Worm (Caenorhabditis elegans) whole organism, early embryonic: ENCODE results near the gene C49F5.13.
"Not testable (repeated sequence)": the region's sequence is repeated elsewhere in the genome, so short reads cannot be mapped to it uniquely, and the experiment has no call there.

Experiments used
- B0310.2 ChIP-seq: sonication (generic microtip); optimal IDR thresholded peaks from 2 replicates; lab custom pipeline; 2016; ENCODE audit warnings: mild to moderate bottlenecking, missing genetic modification characterization, missing compliant biosample characterization
- F13C5.2 ChIP-seq: sonication (generic microtip); optimal IDR thresholded peaks from 2 replicates; lab custom pipeline; 2017; ENCODE audit warnings: mild to moderate bottlenecking, missing genetic modification characterization, inconsistent platforms, missing compliant biosample characterization
- aly-1 ChIP-seq: sonication (generic microtip); optimal IDR thresholded peaks from 2 replicates; lab custom pipeline; 2016; ENCODE audit warnings: missing genetic modification characterization, missing compliant biosample characterization
- ama-1 ChIP-seq: fragments of 150-350 bp; optimal IDR thresholded peaks from 2 replicates; lab custom pipeline; 2014
- ceh-13 ChIP-seq: fragments of 200-800 bp; sonication (Bioruptor generic); optimal IDR thresholded peaks from 2 replicates; lab custom pipeline; 2018; ENCODE audit warnings: mild to moderate bottlenecking, missing genetic modification characterization, missing compliant biosample characterization
- ceh-36 ChIP-seq: sonication (generic microtip); optimal IDR thresholded peaks from 2 replicates; lab custom pipeline; 2016; ENCODE audit warnings: missing genetic modification characterization, inconsistent platforms, missing compliant biosample characterization
- ets-7 ChIP-seq: sonication (generic microtip); optimal IDR thresholded peaks from 2 replicates; lab custom pipeline; 2016; ENCODE audit warnings: missing genotype, missing genetic modification characterization, missing compliant biosample characterization
- flt-1 ChIP-seq: fragments of 200-800 bp; sonication (Bioruptor generic); IDR thresholded peaks from 2 replicates; pipeline ENCODE4 v1.3.6; 2022; ENCODE audit warnings: missing genetic modification characterization, missing compliant biosample characterization
- hmbx-1 ChIP-seq: sonication (generic microtip); optimal IDR thresholded peaks from 2 replicates; lab custom pipeline; 2016; ENCODE audit warnings: mild to moderate bottlenecking, missing genetic modification characterization, missing compliant biosample characterization
- hmg-4 ChIP-seq: fragments of 200-800 bp; sonication (Bioruptor generic); optimal IDR thresholded peaks from 2 replicates; lab custom pipeline; 2018; ENCODE audit warnings: mild to moderate bottlenecking, missing genetic modification characterization, missing compliant biosample characterization
- hnd-1 ChIP-seq: sonication (generic microtip); optimal IDR thresholded peaks from 2 replicates; lab custom pipeline; 2016; ENCODE audit warnings: missing genetic modification characterization, missing compliant biosample characterization
- pes-1 ChIP-seq: fragments of 200-800 bp; sonication (Bioruptor generic); IDR thresholded peaks from 2 replicates; pipeline ENCODE4 v1.3.6; 2022; ENCODE audit warnings: missing genetic modification reagents, missing genetic modification characterization, missing compliant biosample characterization
- scrt-1 ChIP-seq: fragments of 200-800 bp; sonication (Bioruptor generic); IDR thresholded peaks from 2 replicates; pipeline ENCODE4 v1.3.6; 2022; ENCODE audit warnings: missing genetic modification characterization, missing compliant biosample characterization
- sea-1 ChIP-seq: fragments of 200-800 bp; sonication (Bioruptor generic); conservative IDR thresholded peaks from 2 replicates; pipeline ENCODE4 v1.3.6; 2022; ENCODE audit warnings: missing genetic modification characterization, missing compliant biosample characterization
- tbx-11 ChIP-seq: fragments of 200-800 bp; sonication (Bioruptor generic); IDR thresholded peaks from 2 replicates; pipeline ENCODE4 v1.3.6; 2022; ENCODE audit warnings: missing genetic modification characterization, missing compliant biosample characterization
- tbx-37 ChIP-seq: fragments of 200-800 bp; sonication (Bioruptor generic); conservative IDR thresholded peaks from 2 replicates; pipeline ENCODE4 v1.3.6; 2022; ENCODE audit warnings: missing genetic modification reagents, missing genetic modification characterization, missing compliant biosample characterization
- tra-4 ChIP-seq: sonication (generic microtip); optimal IDR thresholded peaks from 2 replicates; lab custom pipeline; 2017; ENCODE audit warnings: missing genetic modification characterization, missing compliant biosample characterization

The C49F5.13 gene

DNA sequence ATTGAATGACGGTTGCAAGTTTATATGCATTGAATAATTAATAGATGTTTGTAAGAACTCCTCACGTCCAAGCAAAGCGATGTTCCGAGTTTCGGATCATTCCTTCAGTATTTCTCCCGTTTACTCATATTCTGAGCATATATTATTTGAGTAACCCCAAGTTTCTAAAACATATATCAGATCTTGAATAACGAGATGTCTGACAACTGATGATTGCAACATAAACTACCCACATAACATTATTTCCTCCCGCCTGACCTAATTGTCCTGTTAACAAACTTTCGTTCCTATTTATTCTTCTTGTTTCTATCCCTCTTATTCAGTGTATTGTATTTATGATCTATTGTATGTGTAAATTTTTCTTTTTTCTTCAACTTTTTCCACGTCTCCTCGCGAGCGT is at the start of gene C49F5.13:
Gene C49F5.13 (plus strand): TSS at position 301 of the 400 bp plus-strand sequence.
- not testable (repeated sequence) for TF ChIP-seq tra-4 (tag; lab: Kevin White, UChicago); F13C5.2 (tag; lab: Kevin White, UChicago); pes-1

ce11 chrX:11913824-11914223 is 47.4 kb upstream of the C49F5.13 start, which contains the start of gene Y62H9A.12:
Y62H9A.12 (plus strand) TSS chrX:11914124.
- TF ChIP-seq tbx-37 (GFP tag; lab: Robert Waterston, UW), result no peak
- no peak for TF ChIP-seq hmg-4 (GFP tag; lab: Kevin White, UChicago)
- TF ChIP-seq ceh-13 (GFP tag; lab: Kevin White, UChicago), result no peak
- no peak for TF ChIP-seq F13C5.2 (tag; lab: Kevin White, UChicago)

DNA sequence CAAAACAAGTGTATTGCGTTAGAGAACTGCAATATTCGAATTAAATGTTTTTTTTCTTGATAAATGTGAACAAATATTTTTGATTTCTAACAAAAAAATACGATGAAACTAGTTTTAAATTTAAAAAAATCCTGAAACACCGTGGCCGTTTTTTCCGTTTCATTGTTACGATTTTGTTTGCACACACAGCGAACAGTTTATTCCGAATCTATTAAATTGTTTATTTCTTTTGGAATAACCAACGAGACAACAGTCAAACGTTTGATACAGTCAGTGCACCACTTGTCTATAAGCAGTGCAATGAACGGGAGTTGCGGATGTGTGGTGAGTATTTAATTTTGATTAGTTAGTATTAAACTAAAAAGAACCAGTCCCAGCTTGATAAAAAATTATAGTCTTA is 44.5 kb upstream of the C49F5.13 start, which contains the start of gene Y62H9A.13:
Gene Y62H9A.13 (plus strand): TSS at position 301 of the 400 bp plus-strand sequence.
- TF ChIP-seq hnd-1 (tag; lab: Kevin White, UChicago) (no peak), flt-1 (GFP tag; lab: Robert Waterston, UW) (no peak), sea-1 (no peak), hmbx-1 (tag; lab: Kevin White, UChicago) (no peak), tbx-11 (GFP tag; lab: Robert Waterston, UW) (no peak), pes-1 (no peak), F13C5.2 (tag; lab: Kevin White, UChicago) (no peak)

DNA sequence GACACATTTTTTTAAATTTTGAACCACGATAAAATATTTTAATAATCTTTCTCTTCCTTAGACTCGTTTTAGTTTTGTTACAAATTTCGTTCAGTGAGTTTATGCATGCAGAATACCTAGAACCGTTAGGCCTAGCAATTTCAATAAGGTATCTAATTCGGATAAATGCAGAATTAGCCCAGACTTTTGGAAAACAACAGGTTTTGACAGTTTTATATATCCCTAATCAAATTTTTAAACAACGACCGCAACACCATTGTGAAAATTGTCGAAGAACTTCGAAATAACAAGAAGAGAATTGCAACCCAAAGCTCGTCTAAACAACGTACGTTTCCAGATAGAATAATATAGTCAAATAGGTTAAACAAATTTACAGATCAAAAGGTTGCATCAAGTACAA is 43.2 kb upstream of the C49F5.13 start, which contains the start of gene Y62H9A.16:
Gene Y62H9A.16 (plus strand): TSS at position 301 of the 400 bp plus-strand sequence.
- TF ChIP-seq sea-1, result no peak
- no peak for TF ChIP-seq B0310.2 (tag; lab: Kevin White, UChicago)
- no peak for TF ChIP-seq ama-1 (lab: Kevin White, UChicago)
- TF ChIP-seq hmbx-1 (tag; lab: Kevin White, UChicago), result no peak
- TF ChIP-seq scrt-1, result no peak
- no peak for TF ChIP-seq tbx-11 (GFP tag; lab: Robert Waterston, UW)
- TF ChIP-seq aly-1 (tag; lab: Kevin White, UChicago), result no peak
- TF ChIP-seq hmg-4 (GFP tag; lab: Kevin White, UChicago), result no peak
- TF ChIP-seq ets-7 (tag; lab: Kevin White, UChicago), result no peak
- no peak for TF ChIP-seq ceh-36 (tag; lab: Kevin White, UChicago)
- no peak for TF ChIP-seq hnd-1 (tag; lab: Kevin White, UChicago)
- TF ChIP-seq flt-1 (GFP tag; lab: Robert Waterston, UW), result no peak
- no peak for TF ChIP-seq tra-4 (tag; lab: Kevin White, UChicago)
- no peak for TF ChIP-seq pes-1
- no peak for TF ChIP-seq ceh-13 (GFP tag; lab: Kevin White, UChicago)

DNA sequence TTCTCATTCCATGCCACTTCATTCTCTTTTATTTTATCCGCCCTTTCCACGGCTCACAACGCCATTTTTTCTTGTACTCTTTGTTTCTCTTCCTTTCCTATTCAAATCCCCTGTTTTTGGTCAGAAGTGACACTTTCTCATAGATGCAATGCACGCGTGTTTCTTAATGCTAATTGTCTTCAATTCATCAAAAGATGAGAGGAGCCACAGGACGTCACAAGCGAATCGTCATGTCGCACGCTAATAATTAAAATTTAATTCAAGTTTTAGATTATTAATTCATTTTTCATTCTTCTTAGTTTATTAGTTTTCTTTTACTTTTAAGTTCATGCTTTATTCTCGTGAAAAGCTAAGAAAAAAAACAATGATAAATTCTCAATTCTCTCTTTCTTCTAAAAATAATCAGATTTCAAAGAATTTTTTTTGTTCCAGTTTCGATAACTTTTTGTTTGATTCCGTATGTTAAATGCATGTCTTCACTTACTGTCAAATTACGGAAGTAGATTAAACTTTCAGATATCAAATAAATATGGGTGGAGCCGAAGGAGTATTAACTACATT is 40.4 kb upstream of the C49F5.13 start, which contains the start of gene Y62H9A.14:
Gene Y62H9A.14 (plus strand): TSS at position 511 of the 561 bp plus-strand sequence.
- TF ChIP-seq pes-1, result no peak
- TF ChIP-seq tbx-37 (GFP tag; lab: Robert Waterston, UW), result no peak
- no peak for TF ChIP-seq aly-1 (tag; lab: Kevin White, UChicago)

DNA sequence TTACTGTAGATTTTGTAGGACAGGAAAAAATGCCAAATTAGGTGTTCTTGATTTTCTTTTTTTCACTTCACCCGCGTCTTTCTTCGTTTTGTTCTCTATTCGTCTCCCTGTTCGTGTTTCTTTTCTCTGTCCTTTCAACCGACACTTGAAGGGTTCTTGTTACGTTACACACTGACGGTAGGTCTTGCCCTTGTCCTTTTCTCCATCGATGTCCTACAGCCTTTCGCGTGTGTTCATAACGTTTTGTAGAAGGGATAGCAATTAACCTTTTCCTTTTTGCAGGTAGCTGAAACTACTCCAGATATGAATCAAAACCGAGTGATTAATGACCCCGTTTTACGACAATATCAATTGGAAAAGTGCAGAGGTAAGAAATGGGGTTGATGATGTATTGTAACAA is 37.0 kb upstream of the C49F5.13 start, which contains the start of gene F55G7.1:
Gene F55G7.1 (plus strand): TSS at position 276 of the 400 bp plus-strand sequence.
- no peak for TF ChIP-seq ceh-36 (tag; lab: Kevin White, UChicago)
- no peak for TF ChIP-seq ama-1 (lab: Kevin White, UChicago)
- TF ChIP-seq ceh-13 (GFP tag; lab: Kevin White, UChicago), result no peak
- no peak for TF ChIP-seq pes-1

DNA sequence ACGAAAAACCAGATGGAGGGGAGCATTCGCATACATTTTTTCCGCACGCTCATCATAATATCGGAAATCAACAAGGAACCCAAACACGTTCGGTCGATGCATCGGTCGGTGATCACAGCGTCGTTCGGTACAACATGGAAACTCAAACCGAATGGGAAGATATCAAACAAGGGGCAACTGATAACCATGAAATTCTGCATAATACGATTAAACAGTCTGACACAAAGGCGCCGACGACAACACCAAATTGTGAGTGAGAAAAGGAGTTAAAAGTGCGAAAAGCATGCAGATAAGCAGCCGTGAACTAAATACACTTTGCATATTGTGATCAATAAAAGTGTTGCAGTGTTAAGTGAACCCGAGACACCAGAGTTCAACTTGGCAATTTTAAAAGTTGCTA is 36.0 kb upstream of the C49F5.13 start:
- no peak for TF ChIP-seq tbx-37 (GFP tag; lab: Robert Waterston, UW)
- TF ChIP-seq ceh-13 (GFP tag; lab: Kevin White, UChicago), result no peak
- TF ChIP-seq flt-1 (GFP tag; lab: Robert Waterston, UW), result no peak
- TF ChIP-seq ceh-36 (tag; lab: Kevin White, UChicago), result no peak
- TF ChIP-seq F13C5.2 (tag; lab: Kevin White, UChicago), result no peak
- no peak for TF ChIP-seq B0310.2 (tag; lab: Kevin White, UChicago)
- TF ChIP-seq pes-1, result no peak
- no peak for TF ChIP-seq hnd-1 (tag; lab: Kevin White, UChicago)
- no peak for TF ChIP-seq aly-1 (tag; lab: Kevin White, UChicago)
- no peak for TF ChIP-seq tra-4 (tag; lab: Kevin White, UChicago)
- no peak for TF ChIP-seq hmg-4 (GFP tag; lab: Kevin White, UChicago)
- TF ChIP-seq ama-1 (lab: Kevin White, UChicago), result no peak
- TF ChIP-seq ets-7 (tag; lab: Kevin White, UChicago), result no peak
- no peak for TF ChIP-seq sea-1

DNA sequence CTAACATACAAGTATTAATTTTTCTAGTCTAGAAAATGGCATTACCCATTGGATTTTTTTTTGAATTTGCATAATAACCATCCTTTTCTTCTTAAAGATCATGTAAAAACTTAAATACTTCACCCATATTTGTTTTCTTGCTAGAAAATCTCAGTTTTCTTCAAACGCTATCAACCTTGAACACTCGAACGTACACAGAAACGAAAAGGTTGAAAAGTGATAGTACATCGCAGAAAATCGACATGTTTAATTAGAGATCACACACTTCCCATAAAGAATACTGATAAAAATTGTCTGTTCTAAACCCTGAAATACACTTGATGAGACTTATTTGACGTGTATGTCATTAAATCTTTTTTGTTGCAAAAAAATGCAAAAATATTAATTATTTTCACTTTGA is 33.6 kb upstream of the C49F5.13 start, which contains the start of gene F55G7.4:
Gene F55G7.4 (plus strand): TSS at position 301 of the 400 bp plus-strand sequence.
- TF ChIP-seq hmg-4 (GFP tag; lab: Kevin White, UChicago), result no peak
- no peak for TF ChIP-seq ets-7 (tag; lab: Kevin White, UChicago)
- no peak for TF ChIP-seq pes-1
- TF ChIP-seq sea-1, result no peak
- no peak for TF ChIP-seq hnd-1 (tag; lab: Kevin White, UChicago)
- TF ChIP-seq ceh-36 (tag; lab: Kevin White, UChicago), result no peak
- TF ChIP-seq B0310.2 (tag; lab: Kevin White, UChicago), result no peak
- no peak for TF ChIP-seq aly-1 (tag; lab: Kevin White, UChicago)
- no peak for TF ChIP-seq ama-1 (lab: Kevin White, UChicago)
- no peak for TF ChIP-seq tra-4 (tag; lab: Kevin White, UChicago)
- no peak for TF ChIP-seq flt-1 (GFP tag; lab: Robert Waterston, UW)
- no peak for TF ChIP-seq ceh-13 (GFP tag; lab: Kevin White, UChicago)
- no peak for TF ChIP-seq tbx-11 (GFP tag; lab: Robert Waterston, UW)
- TF ChIP-seq tbx-37 (GFP tag; lab: Robert Waterston, UW), result no peak
- no peak for TF ChIP-seq F13C5.2 (tag; lab: Kevin White, UChicago)
- TF ChIP-seq scrt-1, result no peak
- TF ChIP-seq hmbx-1 (tag; lab: Kevin White, UChicago), result no peak
